Worm (Caenorhabditis elegans) whole organism, mixed stage, embryonic: ENCODE measurements around the gene Y41D4B.17.

Experiments used
- M03D4.4 ChIP-seq: sonication (generic microtip); optimal IDR thresholded peaks from 2 replicates; lab custom pipeline; 2017; ENCODE audit warnings: mild to moderate bottlenecking, missing genetic modification characterization, missing compliant biosample characterization
- bed-3 ChIP-seq: fragments of 200-800 bp; sonication (Bioruptor generic); optimal IDR thresholded peaks from 3 replicates; lab custom pipeline; 2018; ENCODE audit warnings: mild to moderate bottlenecking, missing genetic modification characterization, moderate library complexity, missing compliant biosample characterization
- blmp-1 ChIP-seq: fragments of 150-350 bp; optimal IDR thresholded peaks from 2 replicates; lab custom pipeline; 2014; ENCODE audit warnings: missing biosample characterization, missing genetic modification characterization
- ceh-39 ChIP-seq: fragments of 150-350 bp; optimal IDR thresholded peaks from 2 replicates; lab custom pipeline; 2014; ENCODE audit warnings: missing biosample characterization, missing genetic modification characterization
- ceh-43 ChIP-seq: fragments of 200-800 bp; sonication (Bioruptor generic); optimal IDR thresholded peaks from 2 replicates; lab custom pipeline; 2018; ENCODE audit warnings: mild to moderate bottlenecking, missing genetic modification characterization, moderate library complexity, missing compliant biosample characterization
- ceh-83 ChIP-seq: fragments of 200-800 bp; sonication (Bioruptor generic); optimal IDR thresholded peaks from 2 replicates; lab custom pipeline; 2018; ENCODE audit warnings: mild to moderate bottlenecking, missing genetic modification characterization, missing compliant biosample characterization
- ces-1 ChIP-seq: fragments of 150-350 bp; optimal IDR thresholded peaks from 2 replicates; lab custom pipeline; 2014; ENCODE audit warnings: missing biosample characterization, missing genetic modification reagents, missing genetic modification characterization
- cnd-1 ChIP-seq: fragments of 200-800 bp; sonication (Bioruptor generic); optimal IDR thresholded peaks from 2 replicates; lab custom pipeline; 2018; ENCODE audit warnings: mild to moderate bottlenecking, missing genetic modification characterization, missing compliant biosample characterization
- drap-1 ChIP-seq: fragments of 200-800 bp; sonication (Bioruptor generic); optimal IDR thresholded peaks from 3 replicates; lab custom pipeline; 2018; ENCODE audit warnings: mild to moderate bottlenecking, missing genetic modification characterization, missing compliant biosample characterization
- elt-1 ChIP-seq: sonication (generic microtip); optimal IDR thresholded peaks from 2 replicates; lab custom pipeline; 2017; ENCODE audit warnings: missing genetic modification characterization, mild to moderate bottlenecking, missing compliant biosample characterization, antibody characterized with exemption, moderate library complexity, borderline replicate concordance; ENCODE audit not compliant: insufficient read depth
- elt-3 ChIP-seq: fragments of 150-350 bp; optimal IDR thresholded peaks from 2 replicates; lab custom pipeline; 2014; ENCODE audit warnings: missing biosample characterization, missing genetic modification characterization
- flh-1 ChIP-seq: fragments of 200-800 bp; sonication (Bioruptor generic); optimal IDR thresholded peaks from 2 replicates; lab custom pipeline; 2018; ENCODE audit warnings: mild to moderate bottlenecking, missing genetic modification characterization, moderate library complexity, missing compliant biosample characterization
- ham-2 ChIP-seq: fragments of 200-800 bp; sonication (Bioruptor generic); optimal IDR thresholded peaks from 2 replicates; lab custom pipeline; 2018; ENCODE audit warnings: mild to moderate bottlenecking, missing genetic modification characterization, missing compliant biosample characterization
- hlh-1 ChIP-seq: fragments of 150-350 bp; optimal IDR thresholded peaks from 2 replicates; lab custom pipeline; 2014; ENCODE audit warnings: missing biosample characterization, missing genetic modification reagents, missing genetic modification characterization
- lin-13 ChIP-seq: fragments of 150-350 bp; optimal IDR thresholded peaks from 2 replicates; lab custom pipeline; 2014; ENCODE audit warnings: missing biosample characterization, missing genetic modification characterization
- lin-32 ChIP-seq: fragments of 200-800 bp; sonication (Bioruptor generic); optimal IDR thresholded peaks from 2 replicates; lab custom pipeline; 2018; ENCODE audit warnings: mild to moderate bottlenecking, missing genetic modification characterization, missing compliant biosample characterization
- lsy-2 ChIP-seq: fragments of 150-350 bp; optimal IDR thresholded peaks from 2 replicates; lab custom pipeline; 2014; ENCODE audit warnings: missing biosample characterization, missing genetic modification characterization
- mab-5 ChIP-seq: fragments of 150-350 bp; optimal IDR thresholded peaks from 2 replicates; lab custom pipeline; 2014; ENCODE audit warnings: missing biosample characterization, missing genetic modification characterization
- mep-1 ChIP-seq: fragments of 150-350 bp; optimal IDR thresholded peaks from 2 replicates; lab custom pipeline; 2017; ENCODE audit warnings: missing biosample characterization, missing genetic modification reagents, missing genetic modification characterization, inconsistent platforms
- mls-2 ChIP-seq: sonication (generic microtip); optimal IDR thresholded peaks from 2 replicates; lab custom pipeline; 2016; ENCODE audit warnings: mild to moderate bottlenecking, missing genetic modification characterization, moderate library complexity, missing compliant biosample characterization
- nhr-12 ChIP-seq: fragments of 150-350 bp; optimal IDR thresholded peaks from 2 replicates; lab custom pipeline; 2014; ENCODE audit warnings: missing biosample characterization, missing genetic modification characterization
- nhr-2 ChIP-seq: fragments of 150-350 bp; optimal IDR thresholded peaks from 2 replicates; lab custom pipeline; 2014; ENCODE audit warnings: missing biosample characterization, missing genetic modification characterization
- nhr-237 ChIP-seq: fragments of 150-350 bp; optimal IDR thresholded peaks from 2 replicates; lab custom pipeline; 2014; ENCODE audit warnings: missing biosample characterization, missing genetic modification characterization
- nhr-28 ChIP-seq: fragments of 150-350 bp; optimal IDR thresholded peaks from 2 replicates; lab custom pipeline; 2014; ENCODE audit warnings: missing biosample characterization, missing genetic modification characterization
- nhr-76 ChIP-seq: sonication (generic microtip); optimal IDR thresholded peaks from 2 replicates; lab custom pipeline; 2017; ENCODE audit warnings: missing biosample characterization, missing genetic modification characterization
- pha-4 ChIP-seq: fragments of 150-350 bp; optimal IDR thresholded peaks from 2 replicates; lab custom pipeline; 2018; ENCODE audit warnings: missing biosample characterization, missing genetic modification reagents, missing genetic modification characterization
- sem-2 ChIP-seq: fragments of 200-800 bp; sonication (Bioruptor generic); optimal IDR thresholded peaks from 2 replicates; lab custom pipeline; 2018; ENCODE audit warnings: mild to moderate bottlenecking, missing genetic modification characterization, missing compliant biosample characterization
- snpc-4 ChIP-seq: fragments of 150-350 bp; optimal IDR thresholded peaks from 2 replicates; lab custom pipeline; 2014; ENCODE audit warnings: missing biosample characterization, missing genetic modification characterization
- sptf-1 ChIP-seq: sonication (generic microtip); optimal IDR thresholded peaks from 2 replicates; lab custom pipeline; 2017; ENCODE audit warnings: mild to moderate bottlenecking, missing genetic modification characterization, moderate library complexity, missing compliant biosample characterization
- tbx-8 ChIP-seq: fragments of 200-800 bp; sonication (Bioruptor generic); optimal IDR thresholded peaks from 2 replicates; lab custom pipeline; 2018; ENCODE audit warnings: mild to moderate bottlenecking, missing genetic modification characterization, moderate library complexity, missing compliant biosample characterization
- unc-120 ChIP-seq: sonication (generic microtip); optimal IDR thresholded peaks from 2 replicates; lab custom pipeline; 2017; ENCODE audit warnings: missing genetic modification characterization, missing compliant biosample characterization; ENCODE audit not compliant: poor library complexity, severe bottlenecking
- unc-39 ChIP-seq: fragments of 150-350 bp; optimal IDR thresholded peaks from 2 replicates; lab custom pipeline; 2014; ENCODE audit warnings: missing biosample characterization, missing genetic modification characterization
- unc-62 ChIP-seq: fragments of 150-350 bp; optimal IDR thresholded peaks from 2 replicates; lab custom pipeline; 2014; ENCODE audit warnings: missing biosample characterization, missing genetic modification reagents, missing genetic modification characterization
- zip-8 ChIP-seq: fragments of 150-350 bp; optimal IDR thresholded peaks from 2 replicates; lab custom pipeline; 2014; ENCODE audit warnings: missing biosample characterization, missing genetic modification characterization
- ztf-11 ChIP-seq: fragments of 150-350 bp; optimal IDR thresholded peaks from 2 replicates; lab custom pipeline; 2014; ENCODE audit warnings: missing biosample characterization, missing genetic modification characterization

Gene Y41D4B.17

ce11 chrIV:1567577-1567976, 7.7 kb downstream of the Y41D4B.17 start:
- TF ChIP-seq blmp-1: no peak
- TF ChIP-seq pha-4: no peak
- no peak for TF ChIP-seq unc-39 (tag; lab: Kevin White, UChicago)
- no peak for TF ChIP-seq hlh-1
- no peak for TF ChIP-seq nhr-237
- no peak for TF ChIP-seq nhr-12 (tag; lab: Kevin White, UChicago)
- no peak for TF ChIP-seq cnd-1
- TF ChIP-seq lin-13 (tag; lab: Kevin White, UChicago): no peak
- TF ChIP-seq tbx-8 (GFP tag; lab: Kevin White, UChicago): no peak
- no peak for TF ChIP-seq lsy-2 (tag; lab: Kevin White, UChicago)
- no peak for TF ChIP-seq mep-1 (tag; lab: Kevin White, UChicago)
- TF ChIP-seq mab-5 (tag; lab: Kevin White, UChicago): no peak
- no peak for TF ChIP-seq nhr-2
- TF ChIP-seq zip-8: no peak
- TF ChIP-seq nhr-76 (tag; lab: Kevin White, UChicago): no peak
- no peak for TF ChIP-seq ham-2 (GFP tag; lab: Kevin White, UChicago)
- TF ChIP-seq unc-62 (GFP tag; lab: Kevin White, UChicago): no peak
- TF ChIP-seq nhr-28 (tag; lab: Kevin White, UChicago): no peak
- TF ChIP-seq M03D4.4 (tag; lab: Kevin White, UChicago): no peak
- TF ChIP-seq, all 35 proteins: peak for 0

ce11 chrIV:1576731-1577130, 16.8 kb downstream of the Y41D4B.17 start, which contains the start of gene Y41D4B.14:
Gene Y41D4B.14 (plus strand): TSS chrIV:1577031.
- no peak for TF ChIP-seq ham-2 (GFP tag; lab: Kevin White, UChicago)
- TF ChIP-seq ces-1 (GFP tag; lab: Kevin White, UChicago): no peak
- no peak for TF ChIP-seq hlh-1
- no peak for TF ChIP-seq zip-8
- no peak for TF ChIP-seq sem-2 (GFP tag; lab: Kevin White, UChicago)
- TF ChIP-seq pha-4: no peak
- TF ChIP-seq nhr-76 (tag; lab: Kevin White, UChicago): no peak
- no peak for TF ChIP-seq elt-1 (tag; lab: Kevin White, UChicago)
- no peak for TF ChIP-seq unc-39 (tag; lab: Kevin White, UChicago)

ce11 chrIV:1595802-1596201, 35.9 kb downstream of the Y41D4B.17 start, which contains the start of gene npp-8:
Gene npp-8 (minus strand): TSS chrIV:1595824.
- TF ChIP-seq sem-2 (GFP tag; lab: Kevin White, UChicago) (peak; percentile 66), ztf-11 (peak; percentile 88), bed-3 (peak; percentile 69), hlh-1 (peak; percentile 96), blmp-1 (no peak), elt-1 (tag; lab: Kevin White, UChicago) (peak; percentile 0), mab-5 (tag; lab: Kevin White, UChicago) (peak; percentile 43), nhr-237 (peak; percentile 73), zip-8 (no peak), ces-1 (GFP tag; lab: Kevin White, UChicago) (peak; percentile 41), lsy-2 (tag; lab: Kevin White, UChicago) (peak; percentile 70), ceh-39 (tag; lab: Kevin White, UChicago) (no peak), lin-32 (peak; percentile 55), ceh-83 (GFP tag; lab: Kevin White, UChicago) (peak; percentile 78), cnd-1 (peak; percentile 83), lin-13 (tag; lab: Kevin White, UChicago) (peak; percentile 95), sptf-1 (tag; lab: Kevin White, UChicago) (peak; percentile 95), nhr-2 (no peak), ceh-43 (GFP tag; lab: Kevin White, UChicago) (peak; percentile 88), unc-39 (tag; lab: Kevin White, UChicago) (peak; percentile 51), snpc-4 (tag; lab: Kevin White, UChicago) (no peak), pha-4 (peak; percentile 69), M03D4.4 (tag; lab: Kevin White, UChicago) (peak; percentile 89), drap-1 (GFP tag; lab: Kevin White, UChicago) (peak; percentile 84), mep-1 (tag; lab: Kevin White, UChicago) (peak; percentile 96), elt-3 (no peak), nhr-76 (tag; lab: Kevin White, UChicago) (peak; percentile 12), flh-1 (GFP tag; lab: Kevin White, UChicago) (peak; percentile 59), nhr-12 (tag; lab: Kevin White, UChicago) (peak; percentile 77), nhr-28 (tag; lab: Kevin White, UChicago) (no peak), tbx-8 (GFP tag; lab: Kevin White, UChicago) (peak; percentile 77), unc-120 (tag; lab: Kevin White, UChicago) (peak; percentile 83), unc-62 (GFP tag; lab: Kevin White, UChicago) (peak; percentile 38), mls-2 (tag; lab: Kevin White, UChicago) (peak; percentile 91), ham-2 (GFP tag; lab: Kevin White, UChicago) (peak; percentile 70)
- TF ChIP-seq, all 35 proteins: peak for 28
